Fruit fly (Drosophila melanogaster): Measurements from ENCODE around the gene CanA-14F.

- TF ChIP-seq ttk (optimal IDR thresholded peaks at IDR 0.05) (no peak), Sin3A (optimal IDR thresholded peaks at IDR 0.05) (no peak), psq (optimal IDR thresholded peaks at IDR 0.05) (no peak), h (optimal IDR thresholded peaks at IDR 0.05) (no peak), Myc (optimal IDR thresholded peaks at IDR 0.05) (no peak), insv (optimal IDR thresholded peaks at IDR 0.05) (no peak)
Observed at dm6 chrX:16540802-16541346, 46.1 kb downstream of the CanA-14F start, which contains the start of gene CG9903.
